Fruit fly (Drosophila melanogaster): ENCODE results near the gene ogre.
A peak's percentile ranks its signal among the peaks of the same experiment; 100 is the strongest.

Gene ogre

DNA sequence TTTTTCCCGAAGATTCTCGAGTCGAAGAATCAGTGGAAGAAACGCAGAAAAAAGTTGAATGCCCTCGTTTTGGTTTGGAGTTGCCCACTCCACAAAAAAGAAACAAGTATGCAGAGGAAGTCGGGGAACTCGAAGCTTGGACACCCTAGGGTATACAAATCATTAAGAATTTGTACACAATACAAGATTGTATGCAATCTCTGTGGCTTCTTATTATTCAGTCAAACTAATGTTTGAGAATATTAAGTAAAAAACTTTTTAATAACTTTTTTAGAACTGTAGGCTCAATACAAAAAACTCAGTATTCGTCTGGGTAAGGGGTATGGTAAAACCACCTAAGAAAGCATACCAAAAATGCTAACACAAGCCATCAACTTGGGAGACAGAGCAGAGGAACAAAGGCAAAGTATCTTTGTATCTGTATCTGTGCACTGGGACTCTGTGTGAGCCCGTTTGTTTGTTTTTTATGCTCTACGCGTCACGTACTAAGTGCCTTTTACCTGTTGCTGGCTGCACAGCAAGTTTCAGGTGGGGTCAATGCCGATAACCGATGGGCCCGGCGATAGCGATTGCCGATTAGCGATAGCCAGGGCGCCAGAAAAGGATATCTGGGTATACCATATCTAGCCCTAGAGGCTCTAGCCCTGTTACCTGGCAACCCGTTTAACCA, 5.8 kb downstream of the ogre start (continued):
- TF ChIP-seq phol (tag; optimal IDR thresholded peaks at IDR 0.05) (peak; percentile 81), CG11398 (GFP tag; optimal IDR thresholded peaks at IDR 0.05) (peak; percentile 74), Lhr (GFP tag; optimal IDR thresholded peaks at IDR 0.05) (peak; percentile 34), Usf (GFP tag; optimal IDR thresholded peaks at IDR 0.05) (peak; percentile 72), CG18262 (tag; optimal IDR thresholded peaks at IDR 0.05) (peak; percentile 92), lab (GFP tag; optimal IDR thresholded peaks at IDR 0.05) (peak; percentile 64), Gug (GFP tag; IDR thresholded peaks at IDR 0.05) (peak; percentile 43; the same call in 1 of the 4 replicates), mld (GFP tag; IDR thresholded peaks at IDR 0.05; ENCODE audit: partially characterized antibody) (no peak; the same call in 2 of the 3 replicates), Ptx1 (GFP tag; IDR thresholded peaks at IDR 0.05) (peak; percentile 73), gcm (GFP tag; optimal IDR thresholded peaks at IDR 0.05) (peak; percentile 77), tin (GFP tag; optimal IDR thresholded peaks at IDR 0.05) (peak; percentile 75), TFAM (GFP tag; optimal IDR thresholded peaks at IDR 0.05) (peak; percentile 41), sna (GFP tag; IDR thresholded peaks at IDR 0.05; ENCODE audit: partially characterized antibody) (no peak), maf-S (GFP tag; optimal IDR thresholded peaks at IDR 0.05) (peak; percentile 70), dysf (GFP tag; IDR thresholded peaks at IDR 0.05) (peak; percentile 69; the same call in 2 of the 3 replicates), CG43689 (GFP tag; IDR thresholded peaks at IDR 0.05) (0 out of 2 replicates have a peak, but pooled peaks have one; percentile 7), CG33213 (GFP tag; optimal IDR thresholded peaks at IDR 0.05) (peak; percentile 61), CG8089 (GFP tag; optimal IDR thresholded peaks at IDR 0.05) (peak; percentile 81), CG30403 (GFP tag; optimal IDR thresholded peaks at IDR 0.05) (peak; percentile 81), slbo (GFP tag; IDR thresholded peaks at IDR 0.05) (peak; percentile 66), Max (GFP tag; optimal IDR thresholded peaks at IDR 0.05) (peak; percentile 38), trh (GFP tag; optimal IDR thresholded peaks at IDR 0.05) (peak; percentile 21), slp2 (GFP tag; optimal IDR thresholded peaks at IDR 0.05) (peak; percentile 69), CG11085 (GFP tag; IDR thresholded peaks at IDR 0.05) (no peak; the same call in 1 of the 2 replicates), CG4707 (GFP tag; optimal IDR thresholded peaks at IDR 0.05) (peak; percentile 41), CG6654 (GFP tag; optimal IDR thresholded peaks at IDR 0.05) (peak; percentile 55), nom (GFP tag; optimal IDR thresholded peaks at IDR 0.05) (peak; percentile 32), Deaf1 (tag; optimal IDR thresholded peaks at IDR 0.05) (peak; percentile 48), CG12659 (GFP tag; optimal IDR thresholded peaks at IDR 0.05) (peak; percentile 58), Hsf (GFP tag; optimal IDR thresholded peaks at IDR 0.05) (peak; percentile 84), BtbVII (GFP tag; optimal IDR thresholded peaks at IDR 0.05) (no peak), CG18476 (GFP tag; optimal IDR thresholded peaks at IDR 0.05) (peak; percentile 60), nau (GFP tag; optimal IDR thresholded peaks at IDR 0.05) (peak; percentile 52), CG3726 (GFP tag; IDR thresholded peaks at IDR 0.05) (peak; percentile 79), CG1603 (tag; optimal IDR thresholded peaks at IDR 0.05) (peak; percentile 56), CG9817 (tag; optimal IDR thresholded peaks at IDR 0.05) (peak; percentile 42), Drgx (GFP tag; IDR thresholded peaks at IDR 0.05) (peak; percentile 72), CG7987 (GFP tag; optimal IDR thresholded peaks at IDR 0.05) (no peak), CG10654 (GFP tag; optimal IDR thresholded peaks at IDR 0.05) (peak; percentile 63), HmgZ (tag; optimal IDR thresholded peaks at IDR 0.05) (peak; percentile 7), CG17186 (GFP tag; optimal IDR thresholded peaks at IDR 0.05) (no peak), CG11695 (GFP tag; IDR thresholded peaks at IDR 0.05) (peak; percentile 48; the same call in 1 of the 3 replicates), HHEX (GFP tag; optimal IDR thresholded peaks at IDR 0.05) (peak; percentile 40), cas (GFP tag; IDR thresholded peaks at IDR 0.05) (no peak), D (optimal IDR thresholded peaks at IDR 0.05) (peak; percentile 50), D (GFP tag; optimal IDR thresholded peaks at IDR 0.05) (peak; percentile 79), CG9876 (GFP tag; optimal IDR thresholded peaks at IDR 0.05) (peak; percentile 60), Xbp1 (GFP tag; optimal IDR thresholded peaks at IDR 0.05) (peak; percentile 76), Hmx (GFP tag; optimal IDR thresholded peaks at IDR 0.05) (peak; percentile 36)

Measured in whole organism, embryonic.